Fruit fly (Drosophila melanogaster) whole organism, pupa: ENCODE data around the gene CG16865.

ENCODE experiments used
- CG10348 ChIP-seq: fragments of 200-800 bp; sonication (Bioruptor generic); IDR thresholded peaks from 2 replicates; pipeline ENCODE4 v1.3.6; 2022; ENCODE audit warnings: missing biosample characterization, missing genetic modification characterization
- CG14655 ChIP-seq: fragments of 200-800 bp; sonication (Bioruptor generic); optimal IDR thresholded peaks from 3 replicates; lab custom pipeline; 2017; ENCODE audit warnings: mild to moderate bottlenecking, missing biosample characterization, missing genetic modification reagents, missing genetic modification characterization
- CG4496 ChIP-seq: fragments of 200-800 bp; sonication (Bioruptor generic); IDR thresholded peaks from 3 replicates; pipeline ENCODE4 v1.3.6; 2022; ENCODE audit warnings: missing biosample characterization, missing genetic modification characterization
- CG8159 ChIP-seq: fragments of 200-800 bp; sonication (Bioruptor generic); optimal IDR thresholded peaks from 3 replicates; lab custom pipeline; 2018; ENCODE audit warnings: missing biosample characterization, mild to moderate bottlenecking, missing genetic modification characterization, moderate library complexity
- CG8301 ChIP-seq: fragments of 200-800 bp; sonication (Bioruptor generic); optimal IDR thresholded peaks from 2 replicates; lab custom pipeline; 2018; ENCODE audit warnings: missing biosample characterization, mild to moderate bottlenecking, missing genetic modification characterization
- CG9948 ChIP-seq: fragments of 200-800 bp; sonication (Bioruptor generic); optimal IDR thresholded peaks from 2 replicates; lab custom pipeline; 2018; ENCODE audit warnings: missing biosample characterization, mild to moderate bottlenecking, missing genetic modification characterization, moderate library complexity
- D1 ChIP-seq: fragments of 200-800 bp; sonication (Bioruptor generic); optimal IDR thresholded peaks from 2 replicates; lab custom pipeline; 2018; ENCODE audit warnings: missing biosample characterization, mild to moderate bottlenecking, missing genetic modification characterization, moderate library complexity
- Ets98B ChIP-seq: fragments of 200-800 bp; sonication (Bioruptor generic); IDR thresholded peaks from 2 replicates; pipeline ENCODE4 v1.3.6; 2022; ENCODE audit warnings: missing biosample characterization, missing genetic modification characterization
- fd96Ca ChIP-seq: fragments of 200-800 bp; sonication (Bioruptor generic); IDR thresholded peaks from 3 replicates; pipeline ENCODE4 v1.3.6; 2022; ENCODE audit warnings: missing biosample characterization, missing genetic modification characterization
- gl ChIP-seq: fragments of 200-800 bp; sonication (Bioruptor generic); optimal IDR thresholded peaks from 2 replicates; lab custom pipeline; 2018; ENCODE audit warnings: missing biosample characterization, mild to moderate bottlenecking, missing genetic modification characterization

Gene CG16865

dm6 chr2L:13851098-13851497 lies 39.8 kb downstream of the CG16865 start:
- TF ChIP-seq CG8159 (tag; lab: Kevin White, UChicago) (no peak), D1 (tag; lab: Kevin White, UChicago) (no peak), CG9948 (no peak), CG10348 (GFP tag; lab: Robert Waterston, UW) (no peak), CG14655 (GFP tag; lab: Kevin White, UChicago) (no peak), fd96Ca (GFP tag; lab: Robert Waterston, UW) (no peak), CG4496 (GFP tag; lab: Robert Waterston, UW) (no peak), gl (tag; lab: Kevin White, UChicago) (no peak), CG8301 (no peak), Ets98B (GFP tag; lab: Robert Waterston, UW) (no peak)
